Fruit fly (Drosophila melanogaster) whole organism, embryonic: ENCODE data around the gene Vha16-5.

Experiments
- Bgb ChIP-seq: fragments of 200-800 bp; sonication (Bioruptor generic); IDR thresholded peaks from 2 replicates; pipeline ENCODE4 v1.3.6; 2022; ENCODE audit warnings: missing biosample characterization, missing genetic modification characterization; ENCODE audit not compliant: partially characterized antibody
- C15 ChIP-seq: fragments of 200-800 bp; sonication (Bioruptor generic); IDR thresholded peaks from 3 replicates; pipeline ENCODE4 v1.3.6; 2022; ENCODE audit warnings: missing biosample characterization, missing genetic modification characterization
- CG10267 ChIP-seq: fragments of 200-800 bp; sonication (Bioruptor generic); optimal IDR thresholded peaks from 2 replicates; lab custom pipeline; 2018; ENCODE audit warnings: missing biosample characterization, mild to moderate bottlenecking, missing genetic modification characterization, moderate library complexity
- CG10274 ChIP-seq: fragments of 200-800 bp; sonication (Bioruptor generic); optimal IDR thresholded peaks from 3 replicates; lab custom pipeline; 2017; ENCODE audit warnings: missing biosample characterization, mild to moderate bottlenecking, missing genetic modification characterization
- CG10366 ChIP-seq: fragments of 200-800 bp; sonication (Bioruptor generic); IDR thresholded peaks from 2 replicates; pipeline ENCODE4 v1.3.6; 2022; ENCODE audit warnings: missing biosample characterization, missing genetic modification characterization
- CG10959 ChIP-seq: fragments of 200-800 bp; sonication (Bioruptor generic); IDR thresholded peaks from 2 replicates; pipeline ENCODE4 v1.3.6; 2022; ENCODE audit warnings: missing biosample characterization, missing genetic modification characterization
- CG11456 ChIP-seq: fragments of 200-800 bp; sonication (Bioruptor generic); IDR thresholded peaks from 3 replicates; pipeline ENCODE4 v1.3.6; 2022; ENCODE audit warnings: missing biosample characterization, missing genetic modification characterization
- CG11560 ChIP-seq: fragments of 200-800 bp; sonication (Bioruptor generic); IDR thresholded peaks from 3 replicates; pipeline ENCODE4 v1.3.6; 2022; ENCODE audit warnings: missing biosample characterization, missing genetic modification characterization
- CG1233 ChIP-seq: fragments of 200-800 bp; sonication (Bioruptor generic); optimal IDR thresholded peaks from 4 replicates; lab custom pipeline; 2018; ENCODE audit warnings: missing biosample characterization, mild to moderate bottlenecking, missing genetic modification characterization
- CG12391 ChIP-seq: fragments of 200-800 bp; sonication (Bioruptor generic); optimal IDR thresholded peaks from 3 replicates; lab custom pipeline; 2018; ENCODE audit warnings: missing biosample characterization, mild to moderate bottlenecking, missing genetic modification characterization, moderate library complexity
- CG12769 ChIP-seq: fragments of 200-800 bp; sonication (Bioruptor generic); optimal IDR thresholded peaks from 2 replicates; lab custom pipeline; 2019; ENCODE audit warnings: missing biosample characterization, mild to moderate bottlenecking, missing genetic modification characterization, moderate library complexity
- CG13775 ChIP-seq: fragments of 200-800 bp; sonication (Bioruptor generic); optimal IDR thresholded peaks from 3 replicates; lab custom pipeline; 2017; ENCODE audit warnings: missing biosample characterization, mild to moderate bottlenecking, missing genetic modification characterization
- CG13894 ChIP-seq: fragments of 200-800 bp; sonication (Bioruptor generic); optimal IDR thresholded peaks from 3 replicates; lab custom pipeline; 2018; ENCODE audit warnings: missing biosample characterization, mild to moderate bottlenecking, missing genetic modification characterization, moderate library complexity
- CG14710 ChIP-seq: fragments of 200-800 bp; sonication (Bioruptor generic); optimal IDR thresholded peaks from 3 replicates; lab custom pipeline; 2019; ENCODE audit warnings: missing biosample characterization, mild to moderate bottlenecking, missing genetic modification characterization, moderate library complexity
- CG15514 ChIP-seq: fragments of 200-800 bp; sonication (Bioruptor generic); optimal IDR thresholded peaks from 3 replicates; lab custom pipeline; 2017; ENCODE audit warnings: missing biosample characterization, missing genetic modification characterization, mild to moderate bottlenecking, moderate library complexity, missing genetic modification reagents
- CG18599 ChIP-seq: fragments of 200-800 bp; sonication (Bioruptor generic); optimal IDR thresholded peaks from 3 replicates; lab custom pipeline; 2017; ENCODE audit warnings: missing biosample characterization, missing genetic modification characterization, mild to moderate bottlenecking, moderate library complexity, missing genetic modification reagents
- CG18764 ChIP-seq: fragments of 200-800 bp; sonication (Bioruptor generic); optimal IDR thresholded peaks from 3 replicates; lab custom pipeline; 2016; ENCODE audit warnings: missing biosample characterization, missing genetic modification characterization
- CG2199 ChIP-seq: fragments of 200-800 bp; sonication (Bioruptor generic); IDR thresholded peaks from 3 replicates; pipeline ENCODE4 v1.3.6; 2022; ENCODE audit warnings: missing biosample characterization, missing genetic modification characterization
- CG34422 ChIP-seq: fragments of 200-800 bp; sonication (Bioruptor generic); IDR thresholded peaks from 3 replicates; pipeline ENCODE4 v1.3.6; 2022; ENCODE audit warnings: missing biosample characterization, missing genetic modification characterization
- CG7372 ChIP-seq: fragments of 200-800 bp; sonication (Bioruptor generic); IDR thresholded peaks from 2 replicates; pipeline ENCODE4 v1.3.6; 2022; ENCODE audit warnings: missing biosample characterization, missing genetic modification characterization
- CG7928 ChIP-seq: fragments of 200-800 bp; sonication (Bioruptor generic); optimal IDR thresholded peaks from 2 replicates; lab custom pipeline; 2017; ENCODE audit warnings: missing biosample characterization, mild to moderate bottlenecking, missing genetic modification characterization
- CG8765 ChIP-seq: fragments of 200-800 bp; sonication (Bioruptor generic); IDR thresholded peaks from 2 replicates; pipeline ENCODE4 v1.3.6; 2022; ENCODE audit warnings: missing biosample characterization, missing genetic modification characterization
- CG9727 ChIP-seq: fragments of 200-800 bp; sonication (Bioruptor generic); optimal IDR thresholded peaks from 3 replicates; lab custom pipeline; 2017; ENCODE audit warnings: missing biosample characterization, mild to moderate bottlenecking, missing genetic modification characterization
- CG9876 ChIP-seq: fragments of 200-800 bp; sonication (Bioruptor generic); optimal IDR thresholded peaks from 2 replicates; lab custom pipeline; 2016; ENCODE audit warnings: missing biosample characterization, missing genetic modification characterization
- CoRest ChIP-seq: fragments of 200-800 bp; sonication (Bioruptor generic); optimal IDR thresholded peaks from 3 replicates; lab custom pipeline; 2018; ENCODE audit warnings: missing biosample characterization, mild to moderate bottlenecking, missing genetic modification characterization, moderate library complexity
- Fer2 ChIP-seq: fragments of 200-800 bp; sonication (Bioruptor generic); optimal IDR thresholded peaks from 2 replicates; lab custom pipeline; 2018; ENCODE audit warnings: missing biosample characterization, mild to moderate bottlenecking, missing genetic modification characterization, moderate library complexity
- H15 ChIP-seq: fragments of 200-800 bp; sonication (Bioruptor generic); IDR thresholded peaks from 3 replicates; pipeline ENCODE4 v1.3.6; 2022; ENCODE audit warnings: missing biosample characterization, missing genetic modification characterization
- Hr39 ChIP-seq: fragments of >200 bp; optimal IDR thresholded peaks from 2 replicates; lab custom pipeline; 2017
- Pdp1 ChIP-seq, 2 experiments: fragments of 200-800 bp; sonication (Bioruptor generic); optimal IDR thresholded peaks; 3 replicates each; lab custom pipeline; 2016; ENCODE audit warnings: missing biosample characterization in 2 of 2, missing genetic modification characterization in 2 of 2, mild to moderate bottlenecking in 1 of 2, moderate library complexity in 1 of 2
- Ptx1 ChIP-seq: fragments of 200-800 bp; sonication (Bioruptor generic); IDR thresholded peaks from 2 replicates; pipeline ENCODE4 v1.3.6; 2022; ENCODE audit warnings: missing biosample characterization, missing genetic modification characterization
- Sry-δ ChIP-seq: fragments of 200-800 bp; sonication (Bioruptor generic); optimal IDR thresholded peaks from 2 replicates; lab custom pipeline; 2016; ENCODE audit warnings: missing biosample characterization, missing genetic modification characterization
- ato ChIP-seq: fragments of 200-800 bp; sonication (Bioruptor generic); IDR thresholded peaks from 2 replicates; pipeline ENCODE4 v1.3.6; 2022; ENCODE audit warnings: missing biosample characterization, missing genetic modification characterization; ENCODE audit not compliant: partially characterized antibody
- bab2 ChIP-seq: fragments of 200-800 bp; sonication (Bioruptor generic); optimal IDR thresholded peaks from 2 replicates; lab custom pipeline; 2016; ENCODE audit warnings: missing biosample characterization, missing genetic modification characterization
- cad ChIP-seq: fragments of >200 bp; optimal IDR thresholded peaks from 2 replicates; lab custom pipeline; 2017; ENCODE audit warnings: missing biosample characterization, missing genetic modification characterization
- croc ChIP-seq: fragments of 200-800 bp; sonication (Bioruptor generic); conservative IDR thresholded peaks from 3 replicates; pipeline ENCODE4 v1.3.6; 2022; ENCODE audit warnings: missing biosample characterization, missing genetic modification characterization
- crp ChIP-seq, 2 experiments: fragments of 200-800 bp; sonication (Bioruptor generic); optimal IDR thresholded peaks; 2 replicates in 1 of 2; 3 replicates in 1 of 2; lab custom pipeline; 2017; ENCODE audit warnings: missing biosample characterization in 2 of 2, missing genetic modification characterization in 2 of 2, mild to moderate bottlenecking in 1 of 2, moderate library complexity in 1 of 2
- cwo ChIP-seq: fragments of 200-800 bp; sonication (Bioruptor generic); optimal IDR thresholded peaks from 3 replicates; lab custom pipeline; 2017; ENCODE audit warnings: missing biosample characterization, missing genetic modification characterization, mild to moderate bottlenecking, moderate library complexity, missing genetic modification reagents
- dm ChIP-seq: fragments of 200-800 bp; sonication (Bioruptor generic); optimal IDR thresholded peaks from 3 replicates; lab custom pipeline; 2016; ENCODE audit warnings: missing biosample characterization, missing genetic modification characterization
- gem ChIP-seq: fragments of 200-800 bp; sonication (Bioruptor generic); optimal IDR thresholded peaks from 2 replicates; lab custom pipeline; 2019; ENCODE audit warnings: missing biosample characterization, mild to moderate bottlenecking, missing genetic modification characterization, moderate library complexity
- gfzf ChIP-seq: fragments of 200-800 bp; sonication (Bioruptor generic); optimal IDR thresholded peaks from 2 replicates; lab custom pipeline; 2016; ENCODE audit warnings: missing biosample characterization, mild to moderate bottlenecking, missing genetic modification characterization, moderate library complexity
- gsb-n ChIP-seq: fragments of 200-800 bp; sonication (Bioruptor generic); optimal IDR thresholded peaks from 3 replicates; lab custom pipeline; 2018; ENCODE audit warnings: missing biosample characterization, mild to moderate bottlenecking, missing genetic modification characterization
- hbn ChIP-seq: fragments of 200-800 bp; sonication (Bioruptor generic); IDR thresholded peaks from 2 replicates; pipeline ENCODE4 v1.3.6; 2022; ENCODE audit warnings: missing biosample characterization, missing genetic modification characterization; ENCODE audit not compliant: partially characterized antibody
- klu ChIP-seq: fragments of 200-800 bp; sonication (Bioruptor generic); IDR thresholded peaks from 2 replicates; pipeline ENCODE4 v1.3.6; 2022; ENCODE audit warnings: missing biosample characterization, missing genetic modification characterization
- nmo ChIP-seq: fragments of 200-800 bp; sonication (Bioruptor generic); optimal IDR thresholded peaks from 2 replicates; lab custom pipeline; 2018; ENCODE audit warnings: missing biosample characterization, mild to moderate bottlenecking, missing genetic modification characterization, moderate library complexity
- row ChIP-seq: fragments of 200-800 bp; sonication (Bioruptor generic); IDR thresholded peaks from 3 replicates; pipeline ENCODE4 v1.3.6; 2022; ENCODE audit warnings: missing biosample characterization, missing genetic modification characterization
- sr ChIP-seq: fragments of 200-800 bp; sonication (Bioruptor generic); IDR thresholded peaks from 3 replicates; pipeline ENCODE4 v1.3.6; 2022; ENCODE audit warnings: missing biosample characterization, missing genetic modification characterization
- tna ChIP-seq: fragments of 200-800 bp; sonication (Bioruptor generic); IDR thresholded peaks from 2 replicates; pipeline ENCODE4 v1.3.6; 2022; ENCODE audit warnings: missing biosample characterization, missing genetic modification characterization; ENCODE audit not compliant: partially characterized antibody
- toy ChIP-seq: fragments of 200-800 bp; sonication (Bioruptor generic); IDR thresholded peaks from 2 replicates; pipeline ENCODE4 v1.3.6; 2022; ENCODE audit warnings: missing biosample characterization, missing genetic modification characterization

The Vha16-5 gene

DNA sequence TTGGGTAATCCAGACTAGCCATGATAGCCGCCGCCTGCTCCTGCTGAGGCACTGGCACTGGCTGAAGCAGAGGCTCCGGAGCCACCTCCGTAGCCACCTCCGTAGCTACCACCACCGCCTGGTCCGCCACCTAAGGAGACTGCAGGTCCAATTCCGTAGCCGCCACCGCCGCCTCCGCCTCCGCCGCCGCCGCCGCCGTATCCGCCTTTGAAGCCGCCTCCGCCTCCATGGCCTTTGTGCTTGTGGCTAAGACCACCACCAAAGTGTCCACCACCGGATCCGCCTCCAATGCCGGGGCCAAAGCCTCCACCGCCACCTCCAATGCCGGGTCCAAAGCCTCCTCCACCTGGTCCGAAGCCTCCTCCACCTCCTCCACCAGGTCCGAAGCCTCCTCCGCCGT, 43.8 kb downstream of the Vha16-5 start:
- TF ChIP-seq gsb-n (tag; lab: Kevin White, UChicago) (no peak), CG12769 (tag; lab: Kevin White, UChicago) (no peak), ato (GFP tag; lab: Robert Waterston, UW) (no peak), CG7372 (no peak), Hr39 (lab: Kevin White, UChicago) (peak; percentile 74), CG34422 (no peak), CG2199 (GFP tag; lab: Robert Waterston, UW) (no peak)
- TF ChIP-seq, all 482 proteins: peak for 1

DNA sequence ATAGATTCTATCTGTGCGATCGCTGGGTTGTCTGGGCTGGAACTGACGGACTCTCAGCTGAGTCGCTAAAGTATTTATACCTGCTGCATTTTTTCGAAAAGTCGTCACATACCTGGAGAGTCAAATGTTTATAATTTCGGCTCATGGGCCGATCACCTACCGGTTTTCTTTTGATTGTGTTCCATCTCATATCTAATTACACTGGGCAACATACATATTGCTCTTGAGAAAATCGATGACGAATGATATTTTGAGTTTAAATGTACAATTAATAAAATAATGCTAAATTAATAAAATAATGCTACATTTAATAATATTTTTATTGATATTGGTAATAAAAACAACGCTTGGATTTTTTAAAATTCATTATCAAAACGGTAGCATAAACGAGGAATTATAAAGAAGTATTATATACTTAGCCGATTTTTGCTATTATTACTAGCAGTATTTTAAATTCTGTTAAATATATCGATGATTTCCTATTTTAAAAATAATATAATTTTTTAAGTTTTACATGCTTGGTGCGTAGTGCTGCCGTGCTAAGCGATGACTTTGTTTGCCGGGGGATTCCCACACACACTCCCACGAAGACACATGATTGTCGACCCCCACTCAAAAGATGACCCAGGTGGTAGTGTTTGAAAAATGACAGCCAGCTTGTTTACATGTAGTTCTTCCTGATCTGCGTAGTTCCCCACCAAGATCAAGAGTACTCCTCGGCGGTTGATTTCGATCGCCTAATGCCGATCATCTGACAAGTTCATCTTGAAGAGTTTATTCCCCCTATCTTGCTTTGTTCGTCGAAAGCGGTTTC, 47.4 kb downstream of the Vha16-5 start, which contains the start of gene CG7294:
Gene CG7294, minus strand, starts transcription at position 51 of the 814 bp plus-strand sequence.
- TF ChIP-seq row (GFP tag; lab: Robert Waterston, UW) (peak; percentile 21; the same call in 1 of the 3 replicates), gem (tag; lab: Kevin White, UChicago) (peak; percentile 67), CG1233 (GFP tag; lab: Kevin White, UChicago) (no peak), CoRest (peak; percentile 35), cad (no peak), Pdp1 (GFP tag; optimal IDR thresholded peaks at IDR 0.05; lab: Kevin White, UChicago) (no peak), CG8765 (GFP tag; lab: Robert Waterston, UW) (no peak), crp (GFP tag; optimal IDR thresholded peaks at IDR 0.05; lab: Kevin White, UChicago) (no peak), CG9876 (no peak), CG9727 (peak; percentile 13), C15 (GFP tag; lab: Robert Waterston, UW) (no peak), CG18764 (GFP tag; lab: Kevin White, UChicago) (no peak), gfzf (GFP tag; lab: Kevin White, UChicago) (no peak), Sry-δ (no peak), croc (GFP tag; lab: Robert Waterston, UW) (no peak), CG10267 (tag; lab: Kevin White, UChicago) (peak; percentile 38), CG10366 (GFP tag; lab: Robert Waterston, UW) (no peak), bab2 (GFP tag; lab: Kevin White, UChicago) (no peak), CG10274 (GFP tag; lab: Kevin White, UChicago) (no peak), dm (GFP tag; lab: Kevin White, UChicago) (no peak), CG13894 (peak; percentile 38), CG13775 (GFP tag; lab: Kevin White, UChicago) (no peak), sr (peak; percentile 72; the same call in 2 of the 3 replicates), toy (GFP tag; lab: Robert Waterston, UW) (no peak), CG14710 (peak; percentile 20), CG11456 (GFP tag; lab: Robert Waterston, UW) (no peak), Fer2 (tag; lab: Kevin White, UChicago) (no peak), Ptx1 (no peak), CG18599 (GFP tag; lab: Kevin White, UChicago) (no peak), CG12391 (peak; percentile 37), Bgb (GFP tag; lab: Robert Waterston, UW) (no peak), nmo (GFP tag; lab: Kevin White, UChicago) (peak; percentile 37), CG11560 (no peak), CG15514 (no peak), CG10959 (no peak), H15 (GFP tag; lab: Robert Waterston, UW) (no peak), tna (GFP tag; lab: Robert Waterston, UW) (no peak), CG7928 (no peak), klu (GFP tag; lab: Robert Waterston, UW) (no peak), cwo (GFP tag; lab: Kevin White, UChicago) (no peak), hbn (GFP tag; lab: Robert Waterston, UW) (no peak)
